Fruit fly (Drosophila melanogaster): ENCODE data around the gene Csas.

DNA sequence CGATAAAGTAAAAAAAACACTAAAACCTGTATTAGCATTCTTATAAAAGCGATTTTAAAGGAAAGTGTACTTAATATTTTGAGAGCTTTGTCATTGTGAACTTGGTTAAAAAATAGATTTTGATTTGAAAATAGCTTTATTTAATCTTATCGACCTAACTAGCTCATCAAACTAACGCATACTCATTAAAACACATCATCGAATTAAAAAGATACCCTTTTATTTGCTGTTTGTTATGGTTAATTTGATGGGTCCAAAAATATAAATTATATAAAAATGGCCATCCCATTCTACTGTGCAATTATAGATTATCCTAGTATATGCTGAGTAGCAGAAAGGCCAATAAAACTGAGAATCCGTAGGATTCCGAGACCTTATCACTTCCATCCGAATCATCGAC, 37.8 kb downstream of the Csas start, which contains the start of gene CG32219:
- no peak for TF ChIP-seq sv (GFP tag; optimal IDR thresholded peaks at IDR 0.05)
- TF ChIP-seq fru (GFP tag; optimal IDR thresholded peaks at IDR 0.05) = no peak
- no peak for TF ChIP-seq h (GFP tag; optimal IDR thresholded peaks at IDR 0.05)
- no peak for TF ChIP-seq Hnf4 (GFP tag; optimal IDR thresholded peaks at IDR 0.05)
- no peak for TF ChIP-seq CrebA (GFP tag; optimal IDR thresholded peaks at IDR 0.05; ENCODE audit: borderline replicate concordance)
- no peak for TF ChIP-seq Dfd (GFP tag; optimal IDR thresholded peaks at IDR 0.05)
- TF ChIP-seq Sp1 (GFP tag; optimal IDR thresholded peaks at IDR 0.05) = no peak

Measured in whole organism, wandering third instar larva.